Fruit fly (Drosophila melanogaster) whole organism, embryonic: ENCODE measurements around the gene Snapin.

Experiments used
- Atf6 ChIP-seq: fragments of 200-800 bp; sonication (Bioruptor generic); IDR thresholded peaks from 2 replicates; pipeline ENCODE4 v1.3.6; 2022; ENCODE audit warnings: missing biosample characterization, missing genetic modification characterization
- BEAF-32 ChIP-seq: fragments of 200-800 bp; sonication (Bioruptor generic); optimal IDR thresholded peaks from 3 replicates; lab custom pipeline; 2017; ENCODE audit warnings: missing biosample characterization, missing genetic modification characterization, mild to moderate bottlenecking, moderate library complexity, missing genetic modification reagents
- Bgb ChIP-seq: fragments of 200-800 bp; sonication (Bioruptor generic); IDR thresholded peaks from 2 replicates; pipeline ENCODE4 v1.3.6; 2022; ENCODE audit warnings: missing biosample characterization, missing genetic modification characterization; ENCODE audit not compliant: partially characterized antibody
- Blimp-1 ChIP-seq: fragments of 200-800 bp; sonication (Bioruptor generic); optimal IDR thresholded peaks from 3 replicates; lab custom pipeline; 2018; ENCODE audit warnings: missing biosample characterization, missing genetic modification characterization, mild to moderate bottlenecking, moderate library complexity, missing genetic modification reagents
- BtbVII ChIP-seq: fragments of 200-800 bp; sonication (Bioruptor generic); optimal IDR thresholded peaks from 3 replicates; lab custom pipeline; 2017; ENCODE audit warnings: missing biosample characterization, mild to moderate bottlenecking, missing genetic modification characterization
- CG10147 ChIP-seq: fragments of 200-800 bp; sonication (Bioruptor generic); optimal IDR thresholded peaks from 2 replicates; lab custom pipeline; 2019; ENCODE audit warnings: missing biosample characterization, mild to moderate bottlenecking, missing genetic modification characterization, moderate library complexity
- CG10274 ChIP-seq: fragments of 200-800 bp; sonication (Bioruptor generic); optimal IDR thresholded peaks from 3 replicates; lab custom pipeline; 2017; ENCODE audit warnings: missing biosample characterization, mild to moderate bottlenecking, missing genetic modification characterization
- CG11085 ChIP-seq: fragments of 200-800 bp; sonication (Bioruptor generic); IDR thresholded peaks from 2 replicates; pipeline ENCODE4 v1.3.6; 2022; ENCODE audit warnings: missing biosample characterization, missing genetic modification characterization
- CG12104 ChIP-seq: fragments of 200-800 bp; sonication (Bioruptor generic); optimal IDR thresholded peaks from 3 replicates; lab custom pipeline; 2016; ENCODE audit warnings: missing biosample characterization, missing genetic modification characterization
- CG14050 ChIP-seq: fragments of 200-800 bp; sonication (Bioruptor generic); IDR thresholded peaks from 3 replicates; pipeline ENCODE4 v1.3.6; 2022; ENCODE audit warnings: missing biosample characterization, missing genetic modification characterization
- CG14667 ChIP-seq: fragments of 200-800 bp; sonication (Bioruptor generic); IDR thresholded peaks from 2 replicates; pipeline ENCODE4 v1.3.6; 2022; ENCODE audit warnings: missing biosample characterization, missing genetic modification characterization
- CG16815 ChIP-seq: fragments of 200-800 bp; sonication (Bioruptor generic); optimal IDR thresholded peaks from 3 replicates; lab custom pipeline; 2017; ENCODE audit warnings: missing biosample characterization, mild to moderate bottlenecking, missing genetic modification characterization
- CG2120 ChIP-seq: fragments of 200-800 bp; sonication (Bioruptor generic); optimal IDR thresholded peaks from 3 replicates; lab custom pipeline; 2016; ENCODE audit warnings: missing biosample characterization, missing genetic modification characterization
- CG2129 ChIP-seq: fragments of 200-800 bp; sonication (Bioruptor generic); IDR thresholded peaks from 2 replicates; pipeline ENCODE4 v1.3.6; 2022; ENCODE audit warnings: missing biosample characterization, missing genetic modification characterization; ENCODE audit not compliant: partially characterized antibody
- CG31224 ChIP-seq: fragments of 200-800 bp; sonication (Bioruptor generic); IDR thresholded peaks from 2 replicates; pipeline ENCODE4 v1.3.6; 2022; ENCODE audit warnings: missing biosample characterization, missing genetic modification characterization
- CG3407 ChIP-seq: fragments of 200-800 bp; sonication (Bioruptor generic); optimal IDR thresholded peaks from 2 replicates; lab custom pipeline; 2018; ENCODE audit warnings: missing biosample characterization, mild to moderate bottlenecking, missing genetic modification characterization
- CG8924 ChIP-seq: fragments of 200-800 bp; optimal IDR thresholded peaks from 3 replicates; lab custom pipeline; 2019; ENCODE audit warnings: missing biosample characterization, mild to moderate bottlenecking, missing genetic modification characterization, moderate library complexity
- Dfd ChIP-seq, 2 experiments: fragments of >200 bp; optimal IDR thresholded peaks; 2 replicates each; lab custom pipeline; 2017; ENCODE audit warnings: missing biosample characterization in 2 of 2, missing genetic modification characterization in 2 of 2
- Dll ChIP-seq: fragments of 200-800 bp; sonication (Bioruptor generic); IDR thresholded peaks from 4 replicates; pipeline ENCODE4 v1.3.6; 2022; ENCODE audit warnings: missing biosample characterization, missing genetic modification characterization; ENCODE audit not compliant: partially characterized antibody
- Fer1 ChIP-seq: fragments of 200-800 bp; sonication (Bioruptor generic); optimal IDR thresholded peaks from 2 replicates; lab custom pipeline; 2017; ENCODE audit warnings: missing biosample characterization, mild to moderate bottlenecking, missing genetic modification characterization
- HLH54F ChIP-seq: fragments of 200-800 bp; sonication (Bioruptor generic); optimal IDR thresholded peaks from 3 replicates; lab custom pipeline; 2016; ENCODE audit warnings: missing biosample characterization, missing genetic modification characterization
- Hmr ChIP-seq: fragments of 200-800 bp; sonication (Bioruptor generic); optimal IDR thresholded peaks from 3 replicates; lab custom pipeline; 2017; ENCODE audit warnings: mild to moderate bottlenecking, missing biosample characterization, missing genetic modification reagents, missing genetic modification characterization
- Hr3 ChIP-seq: fragments of 200-800 bp; sonication (Bioruptor generic); optimal IDR thresholded peaks from 3 replicates; lab custom pipeline; 2016; ENCODE audit warnings: missing biosample characterization, missing genetic modification characterization
- MTF-1 ChIP-seq: fragments of 200-800 bp; sonication (Bioruptor generic); optimal IDR thresholded peaks from 2 replicates; lab custom pipeline; 2018; ENCODE audit warnings: missing biosample characterization, mild to moderate bottlenecking, missing genetic modification characterization, borderline replicate concordance
- NK7.1 ChIP-seq: fragments of 200-800 bp; sonication (Bioruptor generic); optimal IDR thresholded peaks from 3 replicates; lab custom pipeline; 2016; ENCODE audit warnings: missing biosample characterization, missing genetic modification characterization
- Nf-YC ChIP-seq: fragments of 200-800 bp; optimal IDR thresholded peaks from 3 replicates; lab custom pipeline; 2019; ENCODE audit warnings: missing biosample characterization, mild to moderate bottlenecking, missing genetic modification characterization, moderate library complexity
- Sin3A ChIP-seq: fragments of >200 bp; optimal IDR thresholded peaks from 2 replicates; lab custom pipeline; 2018
- Sox102F ChIP-seq: fragments of 200-800 bp; sonication (Bioruptor generic); optimal IDR thresholded peaks from 2 replicates; lab custom pipeline; 2018; ENCODE audit warnings: missing biosample characterization, mild to moderate bottlenecking, missing genetic modification characterization, moderate library complexity
- amos ChIP-seq: fragments of 200-800 bp; sonication (Bioruptor generic); IDR thresholded peaks from 2 replicates; pipeline ENCODE4 v1.3.6; 2022; ENCODE audit warnings: missing biosample characterization, missing genetic modification characterization; ENCODE audit not compliant: partially characterized antibody
- ci ChIP-seq: fragments of 200-800 bp; sonication (Bioruptor generic); IDR thresholded peaks from 3 replicates; pipeline ENCODE4 v1.3.6; 2022; ENCODE audit warnings: missing biosample characterization, missing genetic modification characterization
- corto ChIP-seq: fragments of 200-800 bp; sonication (Bioruptor generic); optimal IDR thresholded peaks from 2 replicates; lab custom pipeline; 2016; ENCODE audit warnings: missing biosample characterization, mild to moderate bottlenecking, missing genetic modification characterization, moderate library complexity
- da ChIP-seq: fragments of 200-800 bp; sonication (Bioruptor generic); optimal IDR thresholded peaks from 2 replicates; lab custom pipeline; 2016; ENCODE audit warnings: missing biosample characterization, missing genetic modification characterization
- dmrt99B ChIP-seq: fragments of 200-800 bp; sonication (Bioruptor generic); optimal IDR thresholded peaks from 2 replicates; lab custom pipeline; 2018; ENCODE audit warnings: missing biosample characterization, mild to moderate bottlenecking, missing genetic modification characterization, moderate library complexity
- ems ChIP-seq: fragments of 200-800 bp; sonication (Bioruptor generic); optimal IDR thresholded peaks from 3 replicates; lab custom pipeline; 2016; ENCODE audit warnings: missing biosample characterization, missing genetic modification characterization
- fd96Cb ChIP-seq: fragments of 200-800 bp; sonication (Bioruptor generic); optimal IDR thresholded peaks from 2 replicates; lab custom pipeline; 2018; ENCODE audit warnings: missing biosample characterization, mild to moderate bottlenecking, missing genetic modification characterization, moderate library complexity
- fru ChIP-seq: fragments of >200 bp; optimal IDR thresholded peaks from 2 replicates; lab custom pipeline; 2017
- gfzf ChIP-seq: fragments of 200-800 bp; sonication (Bioruptor generic); optimal IDR thresholded peaks from 2 replicates; lab custom pipeline; 2016; ENCODE audit warnings: missing biosample characterization, mild to moderate bottlenecking, missing genetic modification characterization, moderate library complexity
- grn ChIP-seq: fragments of 200-800 bp; sonication (Bioruptor generic); optimal IDR thresholded peaks from 3 replicates; lab custom pipeline; 2017; ENCODE audit warnings: missing biosample characterization, missing genetic modification characterization
- hbn ChIP-seq: fragments of 200-800 bp; sonication (Bioruptor generic); IDR thresholded peaks from 2 replicates; pipeline ENCODE4 v1.3.6; 2022; ENCODE audit warnings: missing biosample characterization, missing genetic modification characterization; ENCODE audit not compliant: partially characterized antibody
- her ChIP-seq: fragments of 200-800 bp; sonication (Bioruptor generic); optimal IDR thresholded peaks from 2 replicates; lab custom pipeline; 2016; ENCODE audit warnings: missing biosample characterization, missing genetic modification characterization
- jigr1 ChIP-seq: fragments of 200-800 bp; sonication (Bioruptor generic); IDR thresholded peaks from 3 replicates; pipeline ENCODE4 v1.3.6; 2022; ENCODE audit warnings: missing biosample characterization, missing genetic modification characterization
- kni ChIP-seq: fragments of 200-800 bp; sonication (Bioruptor generic); optimal IDR thresholded peaks from 3 replicates; lab custom pipeline; 2017; ENCODE audit warnings: mild to moderate bottlenecking, missing biosample characterization, missing genetic modification reagents, missing genetic modification characterization
- nerfin-1 ChIP-seq: fragments of 200-800 bp; sonication (Bioruptor generic); optimal IDR thresholded peaks from 3 replicates; lab custom pipeline; 2019; ENCODE audit warnings: missing biosample characterization, mild to moderate bottlenecking, missing genetic modification characterization, moderate library complexity
- nerfin-2 ChIP-seq: fragments of 200-800 bp; sonication (Bioruptor generic); IDR thresholded peaks from 2 replicates; pipeline ENCODE4 v1.3.6; 2022; ENCODE audit warnings: missing biosample characterization, missing genetic modification characterization; ENCODE audit not compliant: partially characterized antibody
- pnt ChIP-seq: fragments of 200-800 bp; sonication (Bioruptor generic); optimal IDR thresholded peaks from 3 replicates; lab custom pipeline; 2016; ENCODE audit warnings: missing biosample characterization, missing genetic modification characterization
- pzg ChIP-seq: fragments of 200-800 bp; sonication (Bioruptor generic); optimal IDR thresholded peaks from 3 replicates; lab custom pipeline; 2018; ENCODE audit warnings: missing biosample characterization, mild to moderate bottlenecking, missing genetic modification characterization, moderate library complexity
- run ChIP-seq: fragments of 200-800 bp; sonication (Bioruptor generic); optimal IDR thresholded peaks from 3 replicates; lab custom pipeline; 2018; ENCODE audit warnings: missing biosample characterization, mild to moderate bottlenecking, missing genetic modification characterization
- sens ChIP-seq: fragments of 200-800 bp; sonication (Bioruptor generic); peaks from one replicate; lab custom pipeline; 2016; ENCODE audit warnings: missing biosample characterization, missing genetic modification characterization
- stc ChIP-seq: fragments of 200-800 bp; sonication (Bioruptor generic); IDR thresholded peaks from 2 replicates; pipeline ENCODE4 v1.3.6; 2022; ENCODE audit warnings: missing biosample characterization, missing genetic modification characterization
- vvl ChIP-seq: fragments of 200-800 bp; sonication (Bioruptor generic); IDR thresholded peaks from 2 replicates; pipeline ENCODE4 v1.3.6; 2022; ENCODE audit warnings: missing biosample characterization, missing genetic modification characterization
- wor ChIP-seq: fragments of 200-800 bp; sonication (Bioruptor generic); IDR thresholded peaks from 2 replicates; pipeline ENCODE4 v1.3.6; 2022; ENCODE audit warnings: missing biosample characterization, missing genetic modification characterization

Snapin gene

dm6 chr2L:2759654-2760053, at the start of gene Snapin, which contains the start of the genes HemK2 and Tnpo-SR (continued):
- TF ChIP-seq CG2120 (GFP tag; lab: Kevin White, UChicago) (peak; percentile 96), BEAF-32 (GFP tag; lab: Kevin White, UChicago) (peak; percentile 99), fd96Cb (peak; percentile 84), Blimp-1 (peak; percentile 87), Fer1 (peak; percentile 92), da (peak; percentile 55), Atf6 (GFP tag; lab: Robert Waterston, UW) (peak; percentile 88), CG2129 (GFP tag; lab: Robert Waterston, UW) (peak; percentile 97), Hmr (peak; percentile 93), Hr3 (GFP tag; lab: Kevin White, UChicago) (peak; percentile 91), fru (lab: Kevin White, UChicago) (no peak), kni (GFP tag; lab: Kevin White, UChicago) (peak; percentile 82), amos (peak; percentile 93), nerfin-1 (tag; lab: Kevin White, UChicago) (peak; percentile 85), pnt (peak; percentile 74), CG10274 (GFP tag; lab: Kevin White, UChicago) (peak; percentile 71), CG16815 (GFP tag; lab: Kevin White, UChicago) (peak; percentile 85), grn (peak; percentile 41), Nf-YC (tag; lab: Kevin White, UChicago) (peak; percentile 86), sens (peak; percentile 96), CG3407 (GFP tag; lab: Kevin White, UChicago) (peak; percentile 69), MTF-1 (GFP tag; lab: Kevin White, UChicago) (peak; percentile 64), Dll (GFP tag; lab: Robert Waterston, UW) (peak; percentile 98), CG12104 (GFP tag; lab: Kevin White, UChicago) (peak; percentile 91), nerfin-2 (peak; percentile 79; the same call in 1 of the 2 replicates), wor (GFP tag; lab: Robert Waterston, UW) (peak; percentile 86), ems (GFP tag; lab: Kevin White, UChicago) (peak; percentile 82), BtbVII (GFP tag; lab: Kevin White, UChicago) (peak; percentile 85), HLH54F (GFP tag; lab: Kevin White, UChicago) (peak; percentile 86), run (tag; lab: Kevin White, UChicago) (peak; percentile 62), Sin3A (lab: Kevin White, UChicago) (peak; percentile 82), CG14050 (GFP tag; lab: Robert Waterston, UW) (peak; percentile 89), ci (GFP tag; lab: Robert Waterston, UW) (peak; percentile 94), CG31224 (GFP tag; lab: Robert Waterston, UW) (peak; percentile 84), NK7.1 (GFP tag; lab: Kevin White, UChicago) (peak; percentile 57), CG8924 (tag; lab: Kevin White, UChicago) (peak; percentile 92), dmrt99B (tag; lab: Kevin White, UChicago) (peak; percentile 88), CG10147 (peak; percentile 92), stc (GFP tag; lab: Robert Waterston, UW) (peak; percentile 84), Bgb (GFP tag; lab: Robert Waterston, UW) (peak; percentile 92), hbn (GFP tag; lab: Robert Waterston, UW) (peak; percentile 97), jigr1 (GFP tag; lab: Robert Waterston, UW) (no peak; the same call in 2 of the 3 replicates), vvl (GFP tag; lab: Robert Waterston, UW) (peak; percentile 97), corto (GFP tag; lab: Kevin White, UChicago) (peak; percentile 87), Sox102F (peak; percentile 92), pzg (GFP tag; lab: Kevin White, UChicago) (peak; percentile 84), gfzf (GFP tag; lab: Kevin White, UChicago) (no peak), CG11085 (GFP tag; lab: Robert Waterston, UW) (peak; percentile 87), CG14667 (peak; percentile 90), her (GFP tag; lab: Kevin White, UChicago) (peak; percentile 63), Dfd (GFP tag; optimal IDR thresholded peaks at IDR 0.05; lab: Kevin White, UChicago) (no peak)
